Fruit fly (Drosophila melanogaster) whole organism, embryonic: Measurements from ENCODE around the gene CG12035.

Source experiments
- Bdp1 ChIP-seq: fragments of 200-800 bp; sonication (Bioruptor generic); optimal IDR thresholded peaks from 3 replicates; lab custom pipeline; 2016; ENCODE audit warnings: missing biosample characterization, missing genetic modification characterization
- Bteb2 ChIP-seq: fragments of 200-800 bp; sonication (Bioruptor generic); optimal IDR thresholded peaks from 2 replicates; lab custom pipeline; 2016; ENCODE audit warnings: missing biosample characterization, missing genetic modification characterization
- CG12391 ChIP-seq: fragments of 200-800 bp; sonication (Bioruptor generic); optimal IDR thresholded peaks from 3 replicates; lab custom pipeline; 2018; ENCODE audit warnings: missing biosample characterization, mild to moderate bottlenecking, missing genetic modification characterization, moderate library complexity
- CG15011 ChIP-seq: fragments of 200-800 bp; sonication (Bioruptor generic); optimal IDR thresholded peaks from 3 replicates; lab custom pipeline; 2018; ENCODE audit warnings: missing biosample characterization, mild to moderate bottlenecking, missing genetic modification characterization
- CG1647 ChIP-seq: fragments of 200-800 bp; sonication (Bioruptor generic); optimal IDR thresholded peaks from 3 replicates; lab custom pipeline; 2016; ENCODE audit warnings: missing biosample characterization, missing genetic modification characterization
- CG16815 ChIP-seq: fragments of 200-800 bp; sonication (Bioruptor generic); optimal IDR thresholded peaks from 3 replicates; lab custom pipeline; 2017; ENCODE audit warnings: missing biosample characterization, mild to moderate bottlenecking, missing genetic modification characterization
- CG1832 ChIP-seq: fragments of 200-800 bp; sonication (Bioruptor generic); optimal IDR thresholded peaks from 2 replicates; lab custom pipeline; 2017; ENCODE audit warnings: missing biosample characterization, mild to moderate bottlenecking, missing genetic modification characterization, inconsistent platforms
- CG31365 ChIP-seq: fragments of 200-800 bp; sonication (Bioruptor generic); optimal IDR thresholded peaks from 2 replicates; lab custom pipeline; 2018; ENCODE audit warnings: missing biosample characterization, mild to moderate bottlenecking, missing genetic modification characterization
- CG33557 ChIP-seq: fragments of 200-800 bp; sonication (Bioruptor generic); optimal IDR thresholded peaks from 2 replicates; lab custom pipeline; 2019; ENCODE audit warnings: missing biosample characterization, mild to moderate bottlenecking, missing genetic modification characterization, moderate library complexity
- CG42726 ChIP-seq: fragments of 200-800 bp; sonication (Bioruptor generic); IDR thresholded peaks from 2 replicates; pipeline ENCODE4 v1.3.6; 2022; ENCODE audit warnings: missing biosample characterization, missing genetic modification characterization; ENCODE audit not compliant: partially characterized antibody
- CG4707 ChIP-seq: fragments of 200-800 bp; sonication (Bioruptor generic); optimal IDR thresholded peaks from 2 replicates; lab custom pipeline; 2018; ENCODE audit warnings: missing biosample characterization, mild to moderate bottlenecking, missing genetic modification characterization, moderate library complexity
- CG7271 ChIP-seq: fragments of 200-800 bp; sonication (Bioruptor generic); optimal IDR thresholded peaks from 2 replicates; lab custom pipeline; 2018; ENCODE audit warnings: missing biosample characterization, mild to moderate bottlenecking, missing genetic modification characterization, moderate library complexity
- CG7987 ChIP-seq: fragments of 200-800 bp; sonication (Bioruptor generic); optimal IDR thresholded peaks from 2 replicates; lab custom pipeline; 2018; ENCODE audit warnings: missing biosample characterization, mild to moderate bottlenecking, missing genetic modification characterization, moderate library complexity
- CG8290 ChIP-seq, 3 experiments: fragments of 200-800 bp; sonication (Bioruptor generic); optimal IDR thresholded peaks; 2 replicates each; lab custom pipeline; 2016 to 2019; ENCODE audit warnings: missing biosample characterization in 3 of 3, missing genetic modification characterization in 3 of 3, mild to moderate bottlenecking in 2 of 3, moderate library complexity in 1 of 3
- CG9437 ChIP-seq: fragments of 200-800 bp; sonication (Bioruptor generic); optimal IDR thresholded peaks from 2 replicates; lab custom pipeline; 2018; ENCODE audit warnings: missing biosample characterization, mild to moderate bottlenecking, missing genetic modification characterization
- CTCF ChIP-seq: fragments of 200-800 bp; sonication (Bioruptor generic); optimal IDR thresholded peaks from 2 replicates; lab custom pipeline; 2017; ENCODE audit warnings: missing biosample characterization, mild to moderate bottlenecking, missing genetic modification characterization, moderate library complexity
- Camta ChIP-seq: fragments of 200-800 bp; sonication (Bioruptor generic); optimal IDR thresholded peaks from 2 replicates; lab custom pipeline; 2016; ENCODE audit warnings: missing biosample characterization, missing genetic modification characterization
- CkIIα-i1 ChIP-seq: fragments of 200-800 bp; sonication (Bioruptor generic); IDR thresholded peaks from 2 replicates; pipeline ENCODE4 v1.3.6; 2022; ENCODE audit warnings: missing biosample characterization, missing genetic modification characterization
- D ChIP-seq, 2 experiments: fragments of 200-800 bp in 1 of 2; fragments of >200 bp in 1 of 2; sonication (Bioruptor generic) in 1 of 2; optimal IDR thresholded peaks; 2 replicates in 1 of 2; 3 replicates in 1 of 2; lab custom pipeline; 2017; ENCODE audit warnings: mild to moderate bottlenecking in 1 of 2, missing biosample characterization in 1 of 2, missing genetic modification characterization in 1 of 2, missing genetic modification reagents in 1 of 2
- Deaf1 ChIP-seq: fragments of 200-800 bp; optimal IDR thresholded peaks from 3 replicates; lab custom pipeline; 2019; ENCODE audit warnings: missing biosample characterization, mild to moderate bottlenecking, missing genetic modification characterization, moderate library complexity
- Dref ChIP-seq: fragments of 200-800 bp; sonication (Bioruptor generic); IDR thresholded peaks from 2 replicates; pipeline ENCODE4 v1.3.6; 2022; ENCODE audit warnings: missing biosample characterization, missing genetic modification characterization
- Fer2 ChIP-seq: fragments of 200-800 bp; sonication (Bioruptor generic); optimal IDR thresholded peaks from 2 replicates; lab custom pipeline; 2018; ENCODE audit warnings: missing biosample characterization, mild to moderate bottlenecking, missing genetic modification characterization, moderate library complexity
- H2.0 ChIP-seq: fragments of 200-800 bp; sonication (Bioruptor generic); IDR thresholded peaks from 2 replicates; pipeline ENCODE4 v1.3.6; 2022; ENCODE audit warnings: missing biosample characterization, missing genetic modification characterization
- HLH3B ChIP-seq: fragments of 200-800 bp; sonication (Bioruptor generic); IDR thresholded peaks from 2 replicates; pipeline ENCODE4 v1.3.6; 2022; ENCODE audit warnings: missing biosample characterization, missing genetic modification characterization
- HmgD ChIP-seq: fragments of 200-800 bp; sonication (Bioruptor generic); optimal IDR thresholded peaks from 3 replicates; lab custom pipeline; 2016; ENCODE audit warnings: missing biosample characterization, missing genetic modification characterization
- HmgZ ChIP-seq: fragments of 200-800 bp; sonication (Bioruptor generic); optimal IDR thresholded peaks from 2 replicates; lab custom pipeline; 2018; ENCODE audit warnings: missing biosample characterization, mild to moderate bottlenecking, missing genetic modification characterization
- Hmr ChIP-seq: fragments of 200-800 bp; sonication (Bioruptor generic); optimal IDR thresholded peaks from 3 replicates; lab custom pipeline; 2017; ENCODE audit warnings: mild to moderate bottlenecking, missing biosample characterization, missing genetic modification reagents, missing genetic modification characterization
- Kr ChIP-seq: fragments of 200-800 bp; sonication (Bioruptor generic); optimal IDR thresholded peaks from 2 replicates; lab custom pipeline; 2017; ENCODE audit warnings: missing biosample characterization, mild to moderate bottlenecking, missing genetic modification characterization
- Poxn ChIP-seq: fragments of 200-800 bp; sonication (Bioruptor generic); IDR thresholded peaks from 2 replicates; pipeline ENCODE4 v1.3.6; 2022; ENCODE audit warnings: missing biosample characterization, missing genetic modification characterization
- Rfx ChIP-seq: fragments of 200-800 bp; sonication (Bioruptor generic); IDR thresholded peaks from 2 replicates; pipeline ENCODE4 v1.3.6; 2022; ENCODE audit warnings: missing biosample characterization, missing genetic modification characterization
- Sry-β ChIP-seq: fragments of 200-800 bp; sonication (Bioruptor generic); optimal IDR thresholded peaks from 2 replicates; lab custom pipeline; 2018; ENCODE audit warnings: missing biosample characterization, mild to moderate bottlenecking, missing genetic modification characterization, moderate library complexity
- Usf ChIP-seq: fragments of 200-800 bp; sonication (Bioruptor generic); optimal IDR thresholded peaks from 2 replicates; lab custom pipeline; 2017; ENCODE audit warnings: missing genotype, missing biosample characterization, missing genetic modification characterization
- ash1 ChIP-seq: fragments of 200-800 bp; sonication (Bioruptor generic); optimal IDR thresholded peaks from 2 replicates; lab custom pipeline; 2018; ENCODE audit warnings: missing biosample characterization, mild to moderate bottlenecking, missing genetic modification characterization
- az2 ChIP-seq: fragments of 200-800 bp; sonication (Bioruptor generic); optimal IDR thresholded peaks from 3 replicates; lab custom pipeline; 2016; ENCODE audit warnings: missing biosample characterization, missing genetic modification characterization
- cas ChIP-seq: fragments of 200-800 bp; sonication (Bioruptor generic); IDR thresholded peaks from 2 replicates; pipeline ENCODE4 v1.3.6; 2022; ENCODE audit warnings: missing biosample characterization, missing genetic modification characterization
- disco-r ChIP-seq: fragments of 200-800 bp; sonication (Bioruptor generic); optimal IDR thresholded peaks from 2 replicates; lab custom pipeline; 2016; ENCODE audit warnings: missing biosample characterization, missing genetic modification characterization
- dmrt11E ChIP-seq: fragments of 200-800 bp; sonication (Bioruptor generic); optimal IDR thresholded peaks from 3 replicates; lab custom pipeline; 2018; ENCODE audit warnings: missing biosample characterization, mild to moderate bottlenecking, missing genetic modification characterization, moderate library complexity
- grn ChIP-seq: fragments of 200-800 bp; sonication (Bioruptor generic); optimal IDR thresholded peaks from 3 replicates; lab custom pipeline; 2017; ENCODE audit warnings: missing biosample characterization, missing genetic modification characterization
- knrl ChIP-seq: fragments of 200-800 bp; sonication (Bioruptor generic); IDR thresholded peaks from 3 replicates; pipeline ENCODE4 v1.3.6; 2022; ENCODE audit warnings: missing biosample characterization, missing genetic modification characterization; ENCODE audit not compliant: partially characterized antibody
- mld ChIP-seq: fragments of 200-800 bp; sonication (Bioruptor generic); IDR thresholded peaks from 3 replicates; pipeline ENCODE4 v1.3.6; 2022; ENCODE audit warnings: missing biosample characterization, missing genetic modification characterization; ENCODE audit not compliant: partially characterized antibody
- row ChIP-seq: fragments of 200-800 bp; sonication (Bioruptor generic); IDR thresholded peaks from 3 replicates; pipeline ENCODE4 v1.3.6; 2022; ENCODE audit warnings: missing biosample characterization, missing genetic modification characterization
- sd ChIP-seq: fragments of 200-800 bp; sonication (Bioruptor generic); optimal IDR thresholded peaks from 3 replicates; lab custom pipeline; 2018; ENCODE audit warnings: missing biosample characterization, mild to moderate bottlenecking, missing genetic modification characterization, moderate library complexity
- so ChIP-seq: fragments of 200-800 bp; sonication (Bioruptor generic); IDR thresholded peaks from 3 replicates; pipeline ENCODE4 v1.3.6; 2022; ENCODE audit warnings: missing biosample characterization, missing genetic modification characterization
- tgo ChIP-seq: fragments of 200-800 bp; sonication (Bioruptor generic); IDR thresholded peaks from 3 replicates; pipeline ENCODE4 v1.3.6; 2022; ENCODE audit warnings: missing biosample characterization, missing genetic modification characterization
- tin ChIP-seq: fragments of 200-800 bp; sonication (Bioruptor generic); optimal IDR thresholded peaks from 3 replicates; lab custom pipeline; 2016; ENCODE audit warnings: missing biosample characterization, missing genetic modification characterization
- trem ChIP-seq: fragments of 200-800 bp; optimal IDR thresholded peaks from 3 replicates; lab custom pipeline; 2019; ENCODE audit warnings: missing biosample characterization, mild to moderate bottlenecking, missing genetic modification characterization, moderate library complexity
- wdn ChIP-seq: fragments of 200-800 bp; sonication (Bioruptor generic); IDR thresholded peaks from 2 replicates; pipeline ENCODE4 v1.3.6; 2022; ENCODE audit warnings: missing biosample characterization, missing genetic modification characterization
- z ChIP-seq: fragments of 200-800 bp; sonication (Bioruptor generic); IDR thresholded peaks from 3 replicates; pipeline ENCODE4 v1.3.6; 2022; ENCODE audit warnings: missing biosample characterization, missing genetic modification characterization
- zen ChIP-seq: fragments of 200-800 bp; sonication (Bioruptor generic); optimal IDR thresholded peaks from 3 replicates; lab custom pipeline; 2018; ENCODE audit warnings: missing biosample characterization, mild to moderate bottlenecking, missing genetic modification characterization, moderate library complexity

CG12035 gene

DNA sequence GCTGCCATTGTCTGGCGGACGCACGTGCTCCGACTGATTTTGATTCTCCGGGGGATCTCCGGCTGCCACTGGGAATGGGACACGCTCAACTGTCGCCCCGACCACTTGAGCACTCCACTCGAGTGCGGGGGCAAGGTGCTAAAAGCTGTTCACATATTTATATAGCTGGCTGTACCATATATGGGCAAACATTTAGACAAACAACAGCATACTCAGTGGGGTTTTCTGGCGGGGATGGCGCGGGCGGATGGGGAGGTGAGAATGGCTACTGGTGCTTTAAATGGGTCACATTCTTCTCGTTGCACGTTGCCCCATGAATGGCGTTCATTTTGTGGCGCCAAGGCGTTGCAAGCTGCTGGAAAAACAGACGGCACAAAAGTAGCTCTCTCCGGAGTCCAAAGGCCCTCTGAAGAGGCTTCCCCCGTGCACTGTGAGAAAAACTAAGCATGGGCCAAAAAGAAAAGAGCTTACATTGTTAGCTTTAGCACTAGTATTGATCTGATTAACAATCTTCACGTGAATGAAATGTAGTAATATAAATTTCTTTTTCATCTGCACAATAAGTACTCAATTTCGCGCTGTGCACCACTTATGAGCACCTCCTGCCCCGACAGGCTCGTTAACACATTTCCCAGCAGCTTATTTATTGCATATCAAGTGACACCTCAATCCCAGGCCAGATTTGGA is 33.3 kb upstream of the CG12035 start (continued):
- TF ChIP-seq D (optimal IDR thresholded peaks at IDR 0.05; lab: Kevin White, UChicago) = no peak
- peak; percentile 50 for TF ChIP-seq D (GFP tag; optimal IDR thresholded peaks at IDR 0.05; lab: Kevin White, UChicago)
- no peak for TF ChIP-seq CG9437 (GFP tag; lab: Kevin White, UChicago)
- no peak for TF ChIP-seq trem
- peak; percentile 1 for TF ChIP-seq Camta (GFP tag; lab: Kevin White, UChicago)
- no peak for TF ChIP-seq wdn (GFP tag; lab: Robert Waterston, UW)
- TF ChIP-seq Sry-β (GFP tag; lab: Kevin White, UChicago) = no peak
- no peak for TF ChIP-seq CkIIα-i1 (GFP tag; lab: Robert Waterston, UW)
- no peak for TF ChIP-seq CG42726 (GFP tag; lab: Robert Waterston, UW)
- no peak for TF ChIP-seq Rfx
- TF ChIP-seq CG7271 (tag; lab: Kevin White, UChicago) = no peak
- peak; percentile 54 for TF ChIP-seq tin
- peak; percentile 11 for TF ChIP-seq CG16815 (GFP tag; lab: Kevin White, UChicago)
- TF ChIP-seq dmrt11E (tag; lab: Kevin White, UChicago) = peak; percentile 39
- TF ChIP-seq HmgZ (tag; lab: Kevin White, UChicago) = no peak
- peak; percentile 52 for TF ChIP-seq row (GFP tag; lab: Robert Waterston, UW)
- no peak for TF ChIP-seq knrl
- no peak for TF ChIP-seq Usf
- TF ChIP-seq Bteb2 (GFP tag; lab: Kevin White, UChicago) = no peak
- 0 out of 2 replicates have a peak, but pooled peaks have one; percentile 8 for TF ChIP-seq Dref
- TF ChIP-seq CG1647 (GFP tag; lab: Kevin White, UChicago) = no peak
- TF ChIP-seq Hmr (GFP tag; lab: Kevin White, UChicago) = peak; percentile 21
- no peak for TF ChIP-seq sd (tag; lab: Kevin White, UChicago)
- peak; percentile 18; the same call in 1 of the 2 replicates for TF ChIP-seq HLH3B (GFP tag; lab: Robert Waterston, UW)
- no peak for TF ChIP-seq ash1 (GFP tag; lab: Kevin White, UChicago)
- TF ChIP-seq Deaf1 (tag; lab: Kevin White, UChicago) = no peak
- TF ChIP-seq az2 (GFP tag; lab: Kevin White, UChicago) = peak; percentile 30
- TF ChIP-seq so = peak; percentile 63; the same call in 1 of the 3 replicates
- peak; percentile 3 for TF ChIP-seq grn (GFP tag; lab: Kevin White, UChicago)
- TF ChIP-seq CTCF (GFP tag; lab: Kevin White, UChicago) = no peak
- no peak for TF ChIP-seq disco-r
- peak; percentile 27 for TF ChIP-seq CG12391 (tag; lab: Kevin White, UChicago)
- no peak for TF ChIP-seq z (GFP tag; lab: Robert Waterston, UW)
- TF ChIP-seq tgo (GFP tag; lab: Robert Waterston, UW) = peak; percentile 18; the same call in 1 of the 3 replicates
- no peak for TF ChIP-seq Fer2 (tag; lab: Kevin White, UChicago)
- peak; percentile 36 for TF ChIP-seq H2.0 (GFP tag; lab: Robert Waterston, UW)
- no peak for TF ChIP-seq Poxn (GFP tag; lab: Robert Waterston, UW)
- TF ChIP-seq Bdp1 = peak; percentile 8
- no peak for TF ChIP-seq cas (GFP tag; lab: Robert Waterston, UW)
- peak; percentile 36 for TF ChIP-seq CG7987 (GFP tag; lab: Kevin White, UChicago)
- TF ChIP-seq CG31365 (tag; lab: Kevin White, UChicago) = peak; percentile 15
- TF ChIP-seq CG8290 (GFP tag; optimal IDR thresholded peaks at IDR 0.05; lab: Kevin White, UChicago) = no peak
- TF ChIP-seq CG8290 (tag; optimal IDR thresholded peaks at IDR 0.05; lab: Kevin White, UChicago) = peak in 1 of 2 experiments; percentile 6
- no peak for TF ChIP-seq HmgD (GFP tag; lab: Kevin White, UChicago)
- peak; percentile 9 for TF ChIP-seq CG33557
- no peak for TF ChIP-seq Kr (GFP tag; lab: Kevin White, UChicago)
- TF ChIP-seq CG4707 (GFP tag; lab: Kevin White, UChicago) = peak; percentile 34
- peak; percentile 17 for TF ChIP-seq zen (tag; lab: Kevin White, UChicago)
- no peak for TF ChIP-seq CG15011 (GFP tag; lab: Kevin White, UChicago)
- no peak for TF ChIP-seq CG1832
- no peak for TF ChIP-seq mld (GFP tag; lab: Robert Waterston, UW)
